Worm (Caenorhabditis elegans) whole organism, midembryonic: ENCODE measurements around the gene math-4.

Experiments used
- T22C8.4 ChIP-seq: fragments of 200-800 bp; sonication (Bioruptor generic); IDR thresholded peaks from 2 replicates; pipeline ENCODE4 v1.3.6; 2022; ENCODE audit warnings: missing genetic modification characterization, missing compliant biosample characterization
- cog-1 ChIP-seq: sonication (generic microtip); optimal IDR thresholded peaks from 2 replicates; lab custom pipeline; 2016; ENCODE audit warnings: missing genetic modification characterization, missing compliant biosample characterization
- flt-1 ChIP-seq: fragments of 200-800 bp; sonication (Bioruptor generic); IDR thresholded peaks from 2 replicates; pipeline ENCODE4 v1.3.6; 2022; ENCODE audit warnings: missing genetic modification characterization, missing compliant biosample characterization
- med-1 ChIP-seq: sonication (generic microtip); optimal IDR thresholded peaks from 2 replicates; lab custom pipeline; 2017; ENCODE audit warnings: missing genetic modification characterization, mild to moderate bottlenecking, missing compliant biosample characterization, antibody characterized with exemption, missing genetic modification reagents; ENCODE audit not compliant: insufficient read depth
- ref-1 ChIP-seq: fragments of 200-800 bp; sonication (Bioruptor generic); conservative IDR thresholded peaks from 2 replicates; pipeline ENCODE4 v1.3.6; 2022; ENCODE audit warnings: missing genetic modification reagents, missing genetic modification characterization, missing compliant biosample characterization
- tab-1 ChIP-seq: fragments of 200-800 bp; sonication (Bioruptor generic); IDR thresholded peaks from 2 replicates; pipeline ENCODE4 v1.3.6; 2022; ENCODE audit warnings: missing genetic modification characterization, missing compliant biosample characterization
- ztf-23 ChIP-seq: fragments of 200-800 bp; sonication (Bioruptor generic); IDR thresholded peaks from 2 replicates; pipeline ENCODE4 v1.3.6; 2022; ENCODE audit warnings: missing genetic modification reagents, missing genetic modification characterization, missing compliant biosample characterization
- ztf-29 ChIP-seq: fragments of 200-800 bp; sonication (Bioruptor generic); IDR thresholded peaks from 2 replicates; pipeline ENCODE4 v1.3.6; 2022; ENCODE audit warnings: missing genetic modification reagents, missing genetic modification characterization, missing compliant biosample characterization

DNA sequence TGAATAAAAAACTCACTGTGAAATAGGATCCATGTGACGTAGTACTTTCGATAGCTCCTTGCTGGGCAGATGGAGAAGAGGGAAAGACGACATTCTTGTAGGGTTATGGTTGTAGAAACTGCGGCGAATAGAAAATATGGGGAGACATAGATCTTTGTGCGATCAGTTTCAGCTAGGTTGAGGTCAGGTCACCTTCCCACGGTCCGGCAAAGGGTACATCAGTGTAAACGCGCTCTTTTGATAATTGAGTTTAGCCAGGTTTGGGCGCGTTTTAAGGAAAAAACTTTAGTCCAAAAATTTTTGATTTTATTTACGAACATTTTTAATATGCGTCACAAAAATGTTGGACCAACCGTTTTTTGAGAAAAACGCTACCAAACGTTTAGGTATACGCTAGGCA, 26.3 kb downstream of the math-4 start, which contains the start of gene F36H5.17:
- no peak for TF ChIP-seq cog-1 (tag; lab: Kevin White, UChicago)
- TF ChIP-seq med-1 (GFP tag; lab: Kevin White, UChicago) = no peak
- no peak for TF ChIP-seq flt-1 (GFP tag; lab: Robert Waterston, UW)
- no peak for TF ChIP-seq ref-1
- TF ChIP-seq ztf-23 (GFP tag; lab: Robert Waterston, UW) = no peak
- TF ChIP-seq T22C8.4 = no peak
- TF ChIP-seq tab-1 (GFP tag; lab: Robert Waterston, UW) = no peak
- no peak for TF ChIP-seq ztf-29
